Worm (Caenorhabditis elegans) whole organism, early embryonic: ENCODE measurements around the gene srlf-21.

ENCODE experiments used
- B0310.2 ChIP-seq: sonication (generic microtip); optimal IDR thresholded peaks from 2 replicates; lab custom pipeline; 2016; ENCODE audit warnings: mild to moderate bottlenecking, missing genetic modification characterization, missing compliant biosample characterization
- F13C5.2 ChIP-seq: sonication (generic microtip); optimal IDR thresholded peaks from 2 replicates; lab custom pipeline; 2017; ENCODE audit warnings: mild to moderate bottlenecking, missing genetic modification characterization, inconsistent platforms, missing compliant biosample characterization
- aly-1 ChIP-seq: sonication (generic microtip); optimal IDR thresholded peaks from 2 replicates; lab custom pipeline; 2016; ENCODE audit warnings: missing genetic modification characterization, missing compliant biosample characterization
- ama-1 ChIP-seq: fragments of 150-350 bp; optimal IDR thresholded peaks from 2 replicates; lab custom pipeline; 2014
- ceh-13 ChIP-seq: fragments of 200-800 bp; sonication (Bioruptor generic); optimal IDR thresholded peaks from 2 replicates; lab custom pipeline; 2018; ENCODE audit warnings: mild to moderate bottlenecking, missing genetic modification characterization, missing compliant biosample characterization
- ceh-36 ChIP-seq: sonication (generic microtip); optimal IDR thresholded peaks from 2 replicates; lab custom pipeline; 2016; ENCODE audit warnings: missing genetic modification characterization, inconsistent platforms, missing compliant biosample characterization
- ets-7 ChIP-seq: sonication (generic microtip); optimal IDR thresholded peaks from 2 replicates; lab custom pipeline; 2016; ENCODE audit warnings: missing genotype, missing genetic modification characterization, missing compliant biosample characterization
- flt-1 ChIP-seq: fragments of 200-800 bp; sonication (Bioruptor generic); IDR thresholded peaks from 2 replicates; pipeline ENCODE4 v1.3.6; 2022; ENCODE audit warnings: missing genetic modification characterization, missing compliant biosample characterization
- scrt-1 ChIP-seq: fragments of 200-800 bp; sonication (Bioruptor generic); IDR thresholded peaks from 2 replicates; pipeline ENCODE4 v1.3.6; 2022; ENCODE audit warnings: missing genetic modification characterization, missing compliant biosample characterization
- tbx-11 ChIP-seq: fragments of 200-800 bp; sonication (Bioruptor generic); IDR thresholded peaks from 2 replicates; pipeline ENCODE4 v1.3.6; 2022; ENCODE audit warnings: missing genetic modification characterization, missing compliant biosample characterization
- tra-4 ChIP-seq: sonication (generic microtip); optimal IDR thresholded peaks from 2 replicates; lab custom pipeline; 2017; ENCODE audit warnings: missing genetic modification characterization, missing compliant biosample characterization

DNA sequence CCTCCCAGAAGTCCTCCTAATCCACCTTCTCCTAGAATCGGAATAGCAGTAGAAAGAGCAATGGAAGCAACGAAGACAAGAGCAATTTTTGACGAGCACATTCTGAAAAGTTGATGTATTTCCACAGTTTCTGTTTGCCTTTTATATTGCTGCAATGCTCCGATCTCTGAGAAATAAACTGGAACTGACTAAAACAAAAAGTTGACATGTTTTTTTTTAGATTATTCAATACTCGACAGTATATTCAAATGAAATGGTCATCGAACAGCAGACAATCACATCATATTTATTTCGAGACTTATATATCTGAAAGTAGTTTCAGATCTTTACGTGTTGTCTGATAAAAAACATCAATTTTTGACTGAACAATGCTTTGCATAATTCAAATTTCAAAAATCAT, at the start of gene srlf-21:
- TF ChIP-seq ceh-13 (GFP tag; lab: Kevin White, UChicago), result no peak
- TF ChIP-seq ceh-36, result no peak
- no peak for TF ChIP-seq ama-1
- TF ChIP-seq aly-1 (tag; lab: Kevin White, UChicago), result no peak
- no peak for TF ChIP-seq tra-4 (tag; lab: Kevin White, UChicago)
- no peak for TF ChIP-seq F13C5.2 (tag; lab: Kevin White, UChicago)
- TF ChIP-seq tbx-11 (GFP tag; lab: Robert Waterston, UW), result no peak
- no peak for TF ChIP-seq scrt-1
- no peak for TF ChIP-seq B0310.2 (tag; lab: Kevin White, UChicago)
- TF ChIP-seq flt-1 (GFP tag; lab: Robert Waterston, UW), result no peak
- no peak for TF ChIP-seq ets-7 (tag; lab: Kevin White, UChicago)
